Fruit fly (Drosophila melanogaster) whole organism, embryonic: ENCODE results near the gene CG1896.
A peak's percentile ranks its signal among the peaks of the same experiment; 100 is the strongest.

ENCODE experiments used
- Atf3 ChIP-seq: fragments of 200-800 bp; sonication (Bioruptor generic); optimal IDR thresholded peaks from 3 replicates; lab custom pipeline; 2016; ENCODE audit warnings: missing biosample characterization, missing genetic modification characterization
- CG11456 ChIP-seq: fragments of 200-800 bp; sonication (Bioruptor generic); IDR thresholded peaks from 3 replicates; pipeline ENCODE4 v1.3.6; 2022; ENCODE audit warnings: missing biosample characterization, missing genetic modification characterization
- CG11504 ChIP-seq: fragments of 200-800 bp; sonication (Bioruptor generic); optimal IDR thresholded peaks from 3 replicates; lab custom pipeline; 2019; ENCODE audit warnings: missing biosample characterization, mild to moderate bottlenecking, missing genetic modification characterization, moderate library complexity
- CG11696 ChIP-seq: fragments of 200-800 bp; sonication (Bioruptor generic); IDR thresholded peaks from 2 replicates; pipeline ENCODE4 v1.3.6; 2022; ENCODE audit warnings: missing biosample characterization, missing genetic modification characterization
- CG12299 ChIP-seq: fragments of 200-800 bp; sonication (Bioruptor generic); optimal IDR thresholded peaks from 2 replicates; lab custom pipeline; 2018; ENCODE audit warnings: missing biosample characterization, mild to moderate bottlenecking, missing genetic modification characterization
- CG13287 ChIP-seq: fragments of 200-800 bp; sonication (Bioruptor generic); IDR thresholded peaks from 2 replicates; pipeline ENCODE4 v1.3.6; 2022; ENCODE audit warnings: missing biosample characterization, missing genetic modification characterization; ENCODE audit not compliant: partially characterized antibody
- CG14014 ChIP-seq: fragments of 200-800 bp; sonication (Bioruptor generic); IDR thresholded peaks from 2 replicates; pipeline ENCODE4 v1.3.6; 2022; ENCODE audit warnings: missing biosample characterization, missing genetic modification characterization
- CG15073 ChIP-seq: fragments of 200-800 bp; sonication (Bioruptor generic); optimal IDR thresholded peaks from 2 replicates; lab custom pipeline; 2016; ENCODE audit warnings: missing biosample characterization, missing genetic modification characterization
- CG15479 ChIP-seq: fragments of 200-800 bp; sonication (Bioruptor generic); optimal IDR thresholded peaks from 3 replicates; lab custom pipeline; 2019; ENCODE audit warnings: missing biosample characterization, mild to moderate bottlenecking, missing genetic modification characterization, moderate library complexity
- CG18599 ChIP-seq: fragments of 200-800 bp; sonication (Bioruptor generic); optimal IDR thresholded peaks from 3 replicates; lab custom pipeline; 2017; ENCODE audit warnings: missing biosample characterization, missing genetic modification characterization, mild to moderate bottlenecking, moderate library complexity, missing genetic modification reagents
- CG2120 ChIP-seq: fragments of 200-800 bp; sonication (Bioruptor generic); optimal IDR thresholded peaks from 3 replicates; lab custom pipeline; 2016; ENCODE audit warnings: missing biosample characterization, missing genetic modification characterization
- CG2129 ChIP-seq: fragments of 200-800 bp; sonication (Bioruptor generic); IDR thresholded peaks from 2 replicates; pipeline ENCODE4 v1.3.6; 2022; ENCODE audit warnings: missing biosample characterization, missing genetic modification characterization; ENCODE audit not compliant: partially characterized antibody
- CG2199 ChIP-seq: fragments of 200-800 bp; sonication (Bioruptor generic); IDR thresholded peaks from 3 replicates; pipeline ENCODE4 v1.3.6; 2022; ENCODE audit warnings: missing biosample characterization, missing genetic modification characterization
- CG2889 ChIP-seq: fragments of 200-800 bp; sonication (Bioruptor generic); IDR thresholded peaks from 3 replicates; pipeline ENCODE4 v1.3.6; 2022; ENCODE audit warnings: missing biosample characterization, missing genetic modification characterization
- CG30403 ChIP-seq: fragments of 200-800 bp; sonication (Bioruptor generic); optimal IDR thresholded peaks from 3 replicates; lab custom pipeline; 2016; ENCODE audit warnings: missing biosample characterization, missing genetic modification characterization
- CG31441 ChIP-seq: fragments of 200-800 bp; sonication (Bioruptor generic); IDR thresholded peaks from 2 replicates; pipeline ENCODE4 v1.3.6; 2022; ENCODE audit warnings: missing biosample characterization, missing genetic modification characterization
- CG32767 ChIP-seq: fragments of 200-800 bp; sonication (Bioruptor generic); IDR thresholded peaks from 2 replicates; pipeline ENCODE4 v1.3.6; 2022; ENCODE audit warnings: missing biosample characterization, missing genetic modification characterization
- CG33557 ChIP-seq: fragments of 200-800 bp; sonication (Bioruptor generic); optimal IDR thresholded peaks from 2 replicates; lab custom pipeline; 2019; ENCODE audit warnings: missing biosample characterization, mild to moderate bottlenecking, missing genetic modification characterization, moderate library complexity
- CG4360 ChIP-seq: fragments of 200-800 bp; sonication (Bioruptor generic); IDR thresholded peaks from 2 replicates; pipeline ENCODE4 v1.3.6; 2022; ENCODE audit warnings: missing biosample characterization, missing genetic modification characterization
- CG4730 ChIP-seq: fragments of 200-800 bp; sonication (Bioruptor generic); IDR thresholded peaks from 2 replicates; pipeline ENCODE4 v1.3.6; 2022; ENCODE audit warnings: missing biosample characterization, missing genetic modification characterization
- CG6272 ChIP-seq: fragments of 200-800 bp; sonication (Bioruptor generic); IDR thresholded peaks from 2 replicates; pipeline ENCODE4 v1.3.6; 2022; ENCODE audit warnings: missing biosample characterization, missing genetic modification characterization
- CG6765 ChIP-seq: fragments of 200-800 bp; sonication (Bioruptor generic); optimal IDR thresholded peaks from 3 replicates; lab custom pipeline; 2017; ENCODE audit warnings: missing biosample characterization, mild to moderate bottlenecking, missing genetic modification characterization
- CG8089 ChIP-seq: fragments of 200-800 bp; sonication (Bioruptor generic); optimal IDR thresholded peaks from 3 replicates; lab custom pipeline; 2016; ENCODE audit warnings: missing biosample characterization, missing genetic modification characterization
- CG9876 ChIP-seq: fragments of 200-800 bp; sonication (Bioruptor generic); optimal IDR thresholded peaks from 2 replicates; lab custom pipeline; 2016; ENCODE audit warnings: missing biosample characterization, missing genetic modification characterization
- CrebB ChIP-seq: fragments of 200-800 bp; sonication (Bioruptor generic); optimal IDR thresholded peaks from 3 replicates; lab custom pipeline; 2018; ENCODE audit warnings: missing biosample characterization, mild to moderate bottlenecking, missing genetic modification characterization
- Dip3 ChIP-seq: fragments of 200-800 bp; sonication (Bioruptor generic); optimal IDR thresholded peaks from 3 replicates; lab custom pipeline; 2016; ENCODE audit warnings: missing biosample characterization, missing genetic modification characterization
- Eip74EF ChIP-seq, 2 experiments: fragments of 200-800 bp in 1 of 2; fragments of >200 bp in 1 of 2; sonication (Bioruptor generic) in 1 of 2; optimal IDR thresholded peaks; 2 replicates each; lab custom pipeline; 2017 to 2019; ENCODE audit warnings: missing biosample characterization in 2 of 2, missing genetic modification characterization in 2 of 2, mild to moderate bottlenecking in 1 of 2, moderate library complexity in 1 of 2
- Jarid2 ChIP-seq: fragments of 200-800 bp; sonication (Bioruptor generic); optimal IDR thresholded peaks from 3 replicates; lab custom pipeline; 2017; ENCODE audit warnings: mild to moderate bottlenecking, missing biosample characterization, missing genetic modification reagents, missing genetic modification characterization
- Lhr ChIP-seq: fragments of 200-800 bp; sonication (Bioruptor generic); optimal IDR thresholded peaks from 3 replicates; lab custom pipeline; 2017; ENCODE audit warnings: mild to moderate bottlenecking, missing biosample characterization, missing genetic modification reagents, missing genetic modification characterization
- NC2α ChIP-seq: fragments of 200-800 bp; sonication (Bioruptor generic); optimal IDR thresholded peaks from 2 replicates; lab custom pipeline; 2016; ENCODE audit warnings: missing biosample characterization, missing genetic modification characterization
- ac ChIP-seq: fragments of 200-800 bp; sonication (Bioruptor generic); optimal IDR thresholded peaks from 3 replicates; lab custom pipeline; 2017; ENCODE audit warnings: missing biosample characterization, mild to moderate bottlenecking, missing genetic modification characterization
- cg ChIP-seq: fragments of 200-800 bp; sonication (Bioruptor generic); optimal IDR thresholded peaks from 3 replicates; lab custom pipeline; 2019; ENCODE audit warnings: missing biosample characterization, mild to moderate bottlenecking, missing genetic modification characterization, moderate library complexity
- da ChIP-seq: fragments of 200-800 bp; sonication (Bioruptor generic); optimal IDR thresholded peaks from 2 replicates; lab custom pipeline; 2016; ENCODE audit warnings: missing biosample characterization, missing genetic modification characterization
- gcm2 ChIP-seq: fragments of 200-800 bp; sonication (Bioruptor generic); optimal IDR thresholded peaks from 2 replicates; lab custom pipeline; 2016; ENCODE audit warnings: missing biosample characterization, missing genetic modification characterization
- grn ChIP-seq: fragments of 200-800 bp; sonication (Bioruptor generic); optimal IDR thresholded peaks from 3 replicates; lab custom pipeline; 2017; ENCODE audit warnings: missing biosample characterization, missing genetic modification characterization
- gsb ChIP-seq: fragments of 200-800 bp; sonication (Bioruptor generic); IDR thresholded peaks from 2 replicates; pipeline ENCODE4 v1.3.6; 2022; ENCODE audit warnings: missing biosample characterization, missing genetic modification characterization
- jing ChIP-seq: fragments of 200-800 bp; sonication (Bioruptor generic); optimal IDR thresholded peaks from 2 replicates; lab custom pipeline; 2018; ENCODE audit warnings: missing biosample characterization, mild to moderate bottlenecking, missing genetic modification characterization
- jumu ChIP-seq: fragments of 200-800 bp; sonication (Bioruptor generic); optimal IDR thresholded peaks from 3 replicates; lab custom pipeline; 2016; ENCODE audit warnings: missing biosample characterization, missing genetic modification characterization
- kah ChIP-seq: fragments of 200-800 bp; sonication (Bioruptor generic); optimal IDR thresholded peaks from 2 replicates; lab custom pipeline; 2018; ENCODE audit warnings: missing biosample characterization, mild to moderate bottlenecking, missing genetic modification characterization
- mam ChIP-seq: fragments of 200-800 bp; sonication (Bioruptor generic); optimal IDR thresholded peaks from 3 replicates; lab custom pipeline; 2016; ENCODE audit warnings: missing biosample characterization, missing genetic modification characterization
- nau ChIP-seq: fragments of 200-800 bp; sonication (Bioruptor generic); optimal IDR thresholded peaks from 3 replicates; lab custom pipeline; 2017; ENCODE audit warnings: missing biosample characterization, mild to moderate bottlenecking, missing genetic modification characterization, missing genetic modification reagents
- otp ChIP-seq: fragments of 200-800 bp; sonication (Bioruptor generic); IDR thresholded peaks from 3 replicates; pipeline ENCODE4, ENCODE4 v1.3.6; 2022; ENCODE audit warnings: missing biosample characterization, missing genetic modification characterization
- pum ChIP-seq: fragments of 200-800 bp; sonication (Bioruptor generic); optimal IDR thresholded peaks from 2 replicates; lab custom pipeline; 2016; ENCODE audit warnings: missing biosample characterization, missing genetic modification characterization
- ranshi ChIP-seq: fragments of 200-800 bp; sonication (Bioruptor generic); IDR thresholded peaks from 2 replicates; pipeline ENCODE4 v1.3.6; 2022; ENCODE audit warnings: missing biosample characterization, missing genetic modification characterization
- rib ChIP-seq: fragments of 200-800 bp; sonication (Bioruptor generic); IDR thresholded peaks from 2 replicates; pipeline ENCODE4 v1.3.6; 2022; ENCODE audit warnings: missing biosample characterization, missing genetic modification characterization
- row ChIP-seq: fragments of 200-800 bp; sonication (Bioruptor generic); IDR thresholded peaks from 3 replicates; pipeline ENCODE4 v1.3.6; 2022; ENCODE audit warnings: missing biosample characterization, missing genetic modification characterization
- slp2 ChIP-seq: fragments of 200-800 bp; sonication (Bioruptor generic); optimal IDR thresholded peaks from 2 replicates; lab custom pipeline; 2016; ENCODE audit warnings: missing biosample characterization, missing genetic modification characterization
- sob ChIP-seq: fragments of 200-800 bp; sonication (Bioruptor generic); IDR thresholded peaks from 2 replicates; pipeline ENCODE4 v1.3.6; 2022; ENCODE audit warnings: missing biosample characterization, missing genetic modification characterization
- tgo ChIP-seq: fragments of 200-800 bp; sonication (Bioruptor generic); IDR thresholded peaks from 3 replicates; pipeline ENCODE4 v1.3.6; 2022; ENCODE audit warnings: missing biosample characterization, missing genetic modification characterization
- toy ChIP-seq: fragments of 200-800 bp; sonication (Bioruptor generic); IDR thresholded peaks from 2 replicates; pipeline ENCODE4 v1.3.6; 2022; ENCODE audit warnings: missing biosample characterization, missing genetic modification characterization
- twi ChIP-seq: fragments of 200-800 bp; optimal IDR thresholded peaks from 2 replicates; lab custom pipeline; 2019; ENCODE audit warnings: missing biosample characterization, mild to moderate bottlenecking, missing genetic modification characterization, moderate library complexity
- wek ChIP-seq: fragments of 200-800 bp; sonication (Bioruptor generic); optimal IDR thresholded peaks from 3 replicates; lab custom pipeline; 2018; ENCODE audit warnings: missing biosample characterization, mild to moderate bottlenecking, missing genetic modification characterization, moderate library complexity

The CG1896 gene

dm6 chr3R:31709142-31709541 is 34.9 kb upstream of the CG1896 start (continued):
- TF ChIP-seq gsb (GFP tag; lab: Robert Waterston, UW) (no peak), twi (tag; lab: Kevin White, UChicago) (no peak), Jarid2 (GFP tag; lab: Kevin White, UChicago) (no peak), cg (GFP tag; lab: Kevin White, UChicago) (no peak), CG8089 (no peak), Eip74EF (GFP tag; optimal IDR thresholded peaks at IDR 0.05; lab: Kevin White, UChicago) (no peak), CG2129 (GFP tag; lab: Robert Waterston, UW) (no peak), sob (GFP tag; lab: Robert Waterston, UW) (peak; percentile 52; the same call in 1 of the 2 replicates), da (GFP tag; lab: Kevin White, UChicago) (no peak), CG33557 (no peak), CrebB (tag; lab: Kevin White, UChicago) (no peak), tgo (peak; percentile 48; the same call in 1 of the 3 replicates), Atf3 (GFP tag; lab: Kevin White, UChicago) (no peak), CG4730 (GFP tag; lab: Robert Waterston, UW) (0 out of 2 replicates have a peak, but pooled peaks have one; percentile 4), ranshi (peak; percentile 39; the same call in 1 of the 2 replicates), CG31441 (GFP tag; lab: Robert Waterston, UW) (no peak), row (peak; percentile 33), CG4360 (GFP tag; lab: Robert Waterston, UW) (peak; percentile 75), Dip3 (GFP tag; lab: Kevin White, UChicago) (no peak), CG12299 (tag; lab: Kevin White, UChicago) (no peak), CG6765 (GFP tag; lab: Kevin White, UChicago) (no peak), CG32767 (GFP tag; lab: Robert Waterston, UW) (no peak), CG11504 (tag; lab: Kevin White, UChicago) (peak; percentile 55), pum (GFP tag; lab: Kevin White, UChicago) (no peak), CG30403 (GFP tag; lab: Kevin White, UChicago) (no peak), kah (GFP tag; lab: Kevin White, UChicago) (no peak), rib (GFP tag; lab: Robert Waterston, UW) (no peak), CG15479 (GFP tag; lab: Kevin White, UChicago) (no peak), CG2199 (GFP tag; lab: Robert Waterston, UW) (no peak), CG9876 (GFP tag; lab: Kevin White, UChicago) (no peak), CG11696 (GFP tag; lab: Robert Waterston, UW) (peak; percentile 29; the same call in 1 of the 2 replicates), CG2120 (no peak), jumu (no peak), mam (no peak), NC2α (GFP tag; lab: Kevin White, UChicago) (no peak), gcm2 (GFP tag; lab: Kevin White, UChicago) (no peak), jing (GFP tag; lab: Kevin White, UChicago) (no peak), CG11456 (GFP tag; lab: Robert Waterston, UW) (no peak), slp2 (no peak), CG6272 (0 out of 2 replicates have a peak, but pooled peaks have one; percentile 14), toy (GFP tag; lab: Robert Waterston, UW) (no peak), CG18599 (GFP tag; lab: Kevin White, UChicago) (peak; percentile 33), wek (GFP tag; lab: Kevin White, UChicago) (no peak), Lhr (GFP tag; lab: Kevin White, UChicago) (no peak), otp (GFP tag; lab: Robert Waterston, UW) (0 out of 3 replicates have a peak, but pooled peaks have one; percentile 25), CG13287 (GFP tag; lab: Robert Waterston, UW) (no peak), CG2889 (GFP tag; lab: Robert Waterston, UW) (no peak), nau (no peak), CG14014 (no peak), grn (GFP tag; lab: Kevin White, UChicago) (no peak), CG15073 (no peak), ac (no peak)
